Fruit fly (Drosophila melanogaster): ENCODE data around the gene BBS8.

BBS8 gene

DNA sequence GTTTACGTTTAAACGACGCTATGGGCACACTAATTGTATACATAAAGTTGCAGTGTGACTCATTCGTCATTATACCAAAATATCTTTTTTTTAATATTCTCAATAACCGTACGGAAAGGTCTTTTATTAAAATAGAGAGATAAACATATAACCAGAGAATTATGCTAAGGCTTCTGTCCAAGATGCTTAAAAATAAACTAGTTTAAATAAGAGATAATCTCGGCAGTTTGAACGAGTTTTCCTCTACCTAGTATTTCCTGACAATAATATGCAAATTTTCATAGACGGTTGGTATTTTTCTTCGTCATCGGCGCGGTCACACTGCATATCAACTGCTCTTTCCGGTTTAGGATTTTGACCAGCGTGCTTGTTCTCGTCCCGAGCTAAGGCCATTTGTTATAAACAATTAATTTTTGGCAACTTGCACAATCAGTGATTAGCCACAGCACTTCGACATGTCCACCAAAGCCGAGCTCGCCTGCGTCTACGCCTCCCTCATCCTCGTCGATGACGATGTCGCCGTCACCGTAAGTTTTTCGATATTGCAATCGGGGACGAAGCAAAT lies 3.0 kb upstream of the BBS8 start, which contains the start of the genes CG13690 and RpLP1 (continued):
- peak; percentile 42 for TF ChIP-seq emc (GFP tag; optimal IDR thresholded peaks at IDR 0.05)
- TF ChIP-seq CG6254 (GFP tag; optimal IDR thresholded peaks at IDR 0.05): peak; percentile 21
- peak; percentile 72 for TF ChIP-seq CG11398 (GFP tag; optimal IDR thresholded peaks at IDR 0.05)
- TF ChIP-seq fu2 (GFP tag; optimal IDR thresholded peaks at IDR 0.05): peak; percentile 40
- peak; percentile 88 for TF ChIP-seq CrebB (tag; optimal IDR thresholded peaks at IDR 0.05)
- TF ChIP-seq pum (GFP tag; optimal IDR thresholded peaks at IDR 0.05): peak; percentile 36
- no peak for TF ChIP-seq Hmx (GFP tag; optimal IDR thresholded peaks at IDR 0.05)
- no peak for TF ChIP-seq zf30C (GFP tag; optimal IDR thresholded peaks at IDR 0.05)
- TF ChIP-seq CG12391 (tag; optimal IDR thresholded peaks at IDR 0.05): peak; percentile 84
- no peak for TF ChIP-seq Oaz (GFP tag; IDR thresholded peaks at IDR 0.05)
- TF ChIP-seq gsb-n (tag; optimal IDR thresholded peaks at IDR 0.05): peak; percentile 81
- TF ChIP-seq trh (GFP tag; optimal IDR thresholded peaks at IDR 0.05): peak; percentile 10
- TF ChIP-seq pho (GFP tag; optimal IDR thresholded peaks at IDR 0.05): peak; percentile 44
- TF ChIP-seq amos (GFP tag; IDR thresholded peaks at IDR 0.05; ENCODE audit: partially characterized antibody): peak; percentile 25; the same call in 1 of the 2 replicates
- peak; percentile 88 for TF ChIP-seq CG2116 (GFP tag; optimal IDR thresholded peaks at IDR 0.05)
- TF ChIP-seq CG17361 (GFP tag; IDR thresholded peaks at IDR 0.05): peak; percentile 85
- peak; percentile 54 for TF ChIP-seq NK7.1 (GFP tag; optimal IDR thresholded peaks at IDR 0.05)
- TF ChIP-seq D19A (tag; optimal IDR thresholded peaks at IDR 0.05): no peak
- no peak for TF ChIP-seq Lpt (GFP tag; optimal IDR thresholded peaks at IDR 0.05)
- TF ChIP-seq da (GFP tag; optimal IDR thresholded peaks at IDR 0.05): peak; percentile 32
- peak; percentile 72 for TF ChIP-seq CG32532 (GFP tag; IDR thresholded peaks at IDR 0.05)
- peak; percentile 92 for TF ChIP-seq CG7987 (GFP tag; optimal IDR thresholded peaks at IDR 0.05)
- TF ChIP-seq Sox102F (GFP tag; optimal IDR thresholded peaks at IDR 0.05): no peak
- peak; percentile 84 for TF ChIP-seq HLHmδ (GFP tag; optimal IDR thresholded peaks at IDR 0.05)
- TF ChIP-seq Bdp1 (GFP tag; optimal IDR thresholded peaks at IDR 0.05): peak; percentile 50
- no peak for TF ChIP-seq stc (GFP tag; IDR thresholded peaks at IDR 0.05)
- peak; percentile 35 for TF ChIP-seq Six4 (GFP tag; optimal IDR thresholded peaks at IDR 0.05)
- TF ChIP-seq CG3407 (GFP tag; optimal IDR thresholded peaks at IDR 0.05): peak; percentile 73
- peak; percentile 72 for TF ChIP-seq CG15269 (tag; optimal IDR thresholded peaks at IDR 0.05)
- peak; percentile 76 for TF ChIP-seq stwl (tag; optimal IDR thresholded peaks at IDR 0.05)
- TF ChIP-seq CG8290 (GFP tag; optimal IDR thresholded peaks at IDR 0.05): peak; percentile 56
- TF ChIP-seq CG8290 (tag; optimal IDR thresholded peaks at IDR 0.05): peak; percentile 41 to 85
- peak; percentile 96 for TF ChIP-seq CG34376 (GFP tag; optimal IDR thresholded peaks at IDR 0.05)
- TF ChIP-seq odd (GFP tag; optimal IDR thresholded peaks at IDR 0.05): peak; percentile 90
- peak; percentile 70 for TF ChIP-seq TFAM (GFP tag; optimal IDR thresholded peaks at IDR 0.05)
- TF ChIP-seq CG30020 (tag; optimal IDR thresholded peaks at IDR 0.05): peak; percentile 76
- peak; percentile 37 for TF ChIP-seq vfl (GFP tag; optimal IDR thresholded peaks at IDR 0.05)
- TF ChIP-seq prd (optimal IDR thresholded peaks at IDR 0.05): no peak
- no peak for TF ChIP-seq prd (GFP tag; IDR thresholded peaks at IDR 0.05)
- TF ChIP-seq dimm (GFP tag; IDR thresholded peaks at IDR 0.05): no peak
- TF ChIP-seq CG4404 (GFP tag; IDR thresholded peaks at IDR 0.05): no peak
- TF ChIP-seq CG34422 (GFP tag; IDR thresholded peaks at IDR 0.05): 0 out of 3 replicates have a peak, but pooled peaks have one; percentile 22
- peak; percentile 89 for TF ChIP-seq nom (GFP tag; optimal IDR thresholded peaks at IDR 0.05)
- no peak for TF ChIP-seq D (optimal IDR thresholded peaks at IDR 0.05)
- TF ChIP-seq D (GFP tag; optimal IDR thresholded peaks at IDR 0.05): peak; percentile 73
- no peak for TF ChIP-seq ERR (GFP tag; optimal IDR thresholded peaks at IDR 0.05)
- peak; percentile 45 for TF ChIP-seq CG12744 (GFP tag; optimal IDR thresholded peaks at IDR 0.05)
- peak; percentile 59 for TF ChIP-seq CG9817 (tag; optimal IDR thresholded peaks at IDR 0.05)
- TF ChIP-seq chif (GFP tag; optimal IDR thresholded peaks at IDR 0.05): peak; percentile 63 to 66
- TF ChIP-seq MESR4 (GFP tag; optimal IDR thresholded peaks at IDR 0.05): peak; percentile 99
- no peak for TF ChIP-seq zen2 (GFP tag; IDR thresholded peaks at IDR 0.05; ENCODE audit: partially characterized antibody)
